Fruit fly (Drosophila melanogaster): ENCODE data around the gene CG43321.

DNA sequence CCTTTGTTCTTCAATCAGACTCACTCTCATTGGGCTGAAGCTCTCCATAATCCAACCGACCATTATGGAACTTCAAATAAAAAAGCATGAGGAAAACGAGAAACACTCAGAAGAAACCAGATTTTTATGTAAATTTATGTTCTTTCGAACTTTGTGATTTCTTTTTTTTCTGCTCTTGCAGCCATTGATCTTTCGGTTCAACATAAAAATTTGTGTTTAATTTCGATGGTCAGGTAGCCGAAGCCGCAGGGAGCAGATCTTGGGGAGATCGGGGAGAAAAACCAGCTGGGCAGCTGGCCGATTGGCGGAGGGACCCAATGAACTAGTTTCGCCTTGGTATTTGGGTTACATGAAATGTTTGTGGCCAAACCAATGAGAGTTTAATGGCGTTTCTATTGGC lies 7.8 kb upstream of the CG43321 start:
- TF ChIP-seq CG5204 (GFP tag; optimal IDR thresholded peaks at IDR 0.05), result no peak
- no peak for TF ChIP-seq toe (GFP tag; optimal IDR thresholded peaks at IDR 0.05)
- no peak for TF ChIP-seq Hr96 (GFP tag; optimal IDR thresholded peaks at IDR 0.05)
